Fruit fly (Drosophila melanogaster) whole organism, embryonic: ENCODE measurements around the gene CG6938.

ENCODE experiments used
- Adf1 ChIP-seq: fragments of 200-800 bp; sonication (Bioruptor generic); IDR thresholded peaks from 2 replicates; pipeline ENCODE4 v1.3.6; 2022; ENCODE audit warnings: missing biosample characterization, missing genetic modification characterization
- Aef1 ChIP-seq: fragments of 200-800 bp; sonication (Bioruptor generic); IDR thresholded peaks from 3 replicates; pipeline ENCODE4 v1.3.6; 2022; ENCODE audit warnings: missing biosample characterization, missing genetic modification characterization
- BtbVII ChIP-seq: fragments of 200-800 bp; sonication (Bioruptor generic); optimal IDR thresholded peaks from 3 replicates; lab custom pipeline; 2017; ENCODE audit warnings: missing biosample characterization, mild to moderate bottlenecking, missing genetic modification characterization
- CG11456 ChIP-seq: fragments of 200-800 bp; sonication (Bioruptor generic); IDR thresholded peaks from 3 replicates; pipeline ENCODE4 v1.3.6; 2022; ENCODE audit warnings: missing biosample characterization, missing genetic modification characterization
- CG13424 ChIP-seq: fragments of 200-800 bp; sonication (Bioruptor generic); optimal IDR thresholded peaks from 2 replicates; lab custom pipeline; 2019; ENCODE audit warnings: missing biosample characterization, mild to moderate bottlenecking, missing genetic modification characterization, moderate library complexity
- CG15011 ChIP-seq: fragments of 200-800 bp; sonication (Bioruptor generic); optimal IDR thresholded peaks from 3 replicates; lab custom pipeline; 2018; ENCODE audit warnings: missing biosample characterization, mild to moderate bottlenecking, missing genetic modification characterization
- CG17328 ChIP-seq: fragments of 200-800 bp; sonication (Bioruptor generic); IDR thresholded peaks from 2 replicates; pipeline ENCODE4 v1.3.6; 2022; ENCODE audit warnings: missing biosample characterization, missing genetic modification characterization
- CG2129 ChIP-seq: fragments of 200-800 bp; sonication (Bioruptor generic); IDR thresholded peaks from 2 replicates; pipeline ENCODE4 v1.3.6; 2022; ENCODE audit warnings: missing biosample characterization, missing genetic modification characterization; ENCODE audit not compliant: partially characterized antibody
- CG2199 ChIP-seq: fragments of 200-800 bp; sonication (Bioruptor generic); IDR thresholded peaks from 3 replicates; pipeline ENCODE4 v1.3.6; 2022; ENCODE audit warnings: missing biosample characterization, missing genetic modification characterization
- CG3163 ChIP-seq: fragments of 200-800 bp; sonication (Bioruptor generic); optimal IDR thresholded peaks from 3 replicates; lab custom pipeline; 2016; ENCODE audit warnings: missing biosample characterization, missing genetic modification characterization
- CG32532 ChIP-seq: fragments of 200-800 bp; sonication (Bioruptor generic); IDR thresholded peaks from 2 replicates; pipeline ENCODE4 v1.3.6; 2022; ENCODE audit warnings: missing biosample characterization, missing genetic modification characterization
- CG33213 ChIP-seq: fragments of 200-800 bp; sonication (Bioruptor generic); optimal IDR thresholded peaks from 3 replicates; lab custom pipeline; 2016; ENCODE audit warnings: missing biosample characterization, missing genetic modification characterization
- CG3726 ChIP-seq: fragments of 200-800 bp; sonication (Bioruptor generic); IDR thresholded peaks from 3 replicates; pipeline ENCODE4, ENCODE4 v1.3.6; 2022; ENCODE audit warnings: missing biosample characterization, missing genetic modification characterization
- CG5245 ChIP-seq: fragments of 200-800 bp; sonication (Bioruptor generic); optimal IDR thresholded peaks from 3 replicates; lab custom pipeline; 2016; ENCODE audit warnings: missing biosample characterization, missing genetic modification characterization
- CG6272 ChIP-seq: fragments of 200-800 bp; sonication (Bioruptor generic); IDR thresholded peaks from 2 replicates; pipeline ENCODE4 v1.3.6; 2022; ENCODE audit warnings: missing biosample characterization, missing genetic modification characterization
- CG6791 ChIP-seq: fragments of 200-800 bp; sonication (Bioruptor generic); IDR thresholded peaks from 3 replicates; pipeline ENCODE4 v1.3.6; 2022; ENCODE audit warnings: missing biosample characterization, missing genetic modification characterization; ENCODE audit not compliant: partially characterized antibody
- CG9437 ChIP-seq: fragments of 200-800 bp; sonication (Bioruptor generic); optimal IDR thresholded peaks from 2 replicates; lab custom pipeline; 2018; ENCODE audit warnings: missing biosample characterization, mild to moderate bottlenecking, missing genetic modification characterization
- CG9797 ChIP-seq: fragments of 200-800 bp; sonication (Bioruptor generic); optimal IDR thresholded peaks from 3 replicates; lab custom pipeline; 2018; ENCODE audit warnings: missing biosample characterization, mild to moderate bottlenecking, missing genetic modification characterization
- CG9932 ChIP-seq: fragments of 200-800 bp; sonication (Bioruptor generic); IDR thresholded peaks from 2 replicates; pipeline ENCODE4 v1.3.6; 2022; ENCODE audit warnings: missing biosample characterization, missing genetic modification characterization
- Doc3 ChIP-seq: fragments of 200-800 bp; sonication (Bioruptor generic); IDR thresholded peaks from 3 replicates; pipeline ENCODE4 v1.3.6; 2022; ENCODE audit warnings: missing biosample characterization, missing genetic modification characterization; ENCODE audit not compliant: partially characterized antibody
- E2f1 ChIP-seq: fragments of 200-800 bp; sonication (Bioruptor generic); IDR thresholded peaks from 2 replicates; pipeline ENCODE4 v1.3.6; 2022; ENCODE audit warnings: missing biosample characterization, missing genetic modification characterization
- Eip74EF ChIP-seq, 2 experiments: fragments of 200-800 bp in 1 of 2; fragments of >200 bp in 1 of 2; sonication (Bioruptor generic) in 1 of 2; optimal IDR thresholded peaks; 2 replicates each; lab custom pipeline; 2017 to 2019; ENCODE audit warnings: missing biosample characterization in 2 of 2, missing genetic modification characterization in 2 of 2, mild to moderate bottlenecking in 1 of 2, moderate library complexity in 1 of 2
- HLH4C ChIP-seq: fragments of 200-800 bp; sonication (Bioruptor generic); IDR thresholded peaks from 3 replicates; pipeline ENCODE4 v1.3.6; 2022; ENCODE audit warnings: missing biosample characterization, missing genetic modification characterization; ENCODE audit not compliant: partially characterized antibody
- HLHmδ ChIP-seq: fragments of 200-800 bp; sonication (Bioruptor generic); optimal IDR thresholded peaks from 2 replicates; lab custom pipeline; 2018; ENCODE audit warnings: missing biosample characterization, mild to moderate bottlenecking, missing genetic modification characterization, moderate library complexity
- Hsf ChIP-seq: fragments of 200-800 bp; sonication (Bioruptor generic); optimal IDR thresholded peaks from 3 replicates; lab custom pipeline; 2016; ENCODE audit warnings: missing biosample characterization, missing genetic modification characterization
- Pdp1 ChIP-seq, 2 experiments: fragments of 200-800 bp; sonication (Bioruptor generic); optimal IDR thresholded peaks; 3 replicates each; lab custom pipeline; 2016; ENCODE audit warnings: missing biosample characterization in 2 of 2, missing genetic modification characterization in 2 of 2, mild to moderate bottlenecking in 1 of 2, moderate library complexity in 1 of 2
- Sin3A ChIP-seq: fragments of >200 bp; optimal IDR thresholded peaks from 2 replicates; lab custom pipeline; 2018
- Sry-β ChIP-seq: fragments of 200-800 bp; sonication (Bioruptor generic); optimal IDR thresholded peaks from 2 replicates; lab custom pipeline; 2018; ENCODE audit warnings: missing biosample characterization, mild to moderate bottlenecking, missing genetic modification characterization, moderate library complexity
- Trl ChIP-seq, 3 experiments: fragments of >200 bp in 2 of 3; fragments of 200-800 bp in 1 of 3; sonication (Bioruptor generic) in 1 of 3; optimal IDR thresholded peaks; 2 replicates in 1 of 3; 3 replicates in 2 of 3; lab custom pipeline; 2016 to 2017; ENCODE audit warnings: missing biosample characterization in 1 of 3, missing genetic modification characterization in 1 of 3
- ap ChIP-seq: fragments of 200-800 bp; sonication (Bioruptor generic); IDR thresholded peaks from 2 replicates; pipeline ENCODE4 v1.3.6; 2022; ENCODE audit warnings: missing biosample characterization, missing genetic modification characterization
- chm ChIP-seq: fragments of 200-800 bp; sonication (Bioruptor generic); IDR thresholded peaks from 2 replicates; pipeline ENCODE4 v1.3.6; 2022; ENCODE audit warnings: missing biosample characterization, missing genetic modification characterization
- chn ChIP-seq: fragments of 200-800 bp; sonication (Bioruptor generic); optimal IDR thresholded peaks from 2 replicates; lab custom pipeline; 2016; ENCODE audit warnings: missing biosample characterization, missing genetic modification characterization
- dmrt99B ChIP-seq: fragments of 200-800 bp; sonication (Bioruptor generic); optimal IDR thresholded peaks from 2 replicates; lab custom pipeline; 2018; ENCODE audit warnings: missing biosample characterization, mild to moderate bottlenecking, missing genetic modification characterization, moderate library complexity
- fd102C ChIP-seq: fragments of 200-800 bp; sonication (Bioruptor generic); optimal IDR thresholded peaks from 2 replicates; lab custom pipeline; 2018; ENCODE audit warnings: missing biosample characterization, mild to moderate bottlenecking, missing genetic modification characterization, moderate library complexity
- h ChIP-seq: fragments of >200 bp; optimal IDR thresholded peaks from 2 replicates; lab custom pipeline; 2017
- ham ChIP-seq: fragments of 200-800 bp; sonication (Bioruptor generic); IDR thresholded peaks from 2 replicates; pipeline ENCODE4 v1.3.6; 2022; ENCODE audit warnings: missing biosample characterization, missing genetic modification characterization
- hkb ChIP-seq, 2 experiments: fragments of 200-800 bp in 1 of 2; fragments of >200 bp in 1 of 2; sonication (Bioruptor generic) in 1 of 2; IDR thresholded peaks in 1 of 2; optimal IDR thresholded peaks in 1 of 2; 2 replicates each; pipeline versions ENCODE4 v1.3.6 to Lab custom; 2017 to 2022; ENCODE audit warnings: missing biosample characterization in 1 of 2, missing genetic modification characterization in 1 of 2
- jigr1 ChIP-seq: fragments of 200-800 bp; sonication (Bioruptor generic); IDR thresholded peaks from 3 replicates; pipeline ENCODE4 v1.3.6; 2022; ENCODE audit warnings: missing biosample characterization, missing genetic modification characterization
- jing ChIP-seq: fragments of 200-800 bp; sonication (Bioruptor generic); optimal IDR thresholded peaks from 2 replicates; lab custom pipeline; 2018; ENCODE audit warnings: missing biosample characterization, mild to moderate bottlenecking, missing genetic modification characterization
- jumu ChIP-seq: fragments of 200-800 bp; sonication (Bioruptor generic); optimal IDR thresholded peaks from 3 replicates; lab custom pipeline; 2016; ENCODE audit warnings: missing biosample characterization, missing genetic modification characterization
- nerfin-1 ChIP-seq: fragments of 200-800 bp; sonication (Bioruptor generic); optimal IDR thresholded peaks from 3 replicates; lab custom pipeline; 2019; ENCODE audit warnings: missing biosample characterization, mild to moderate bottlenecking, missing genetic modification characterization, moderate library complexity
- nmo ChIP-seq: fragments of 200-800 bp; sonication (Bioruptor generic); optimal IDR thresholded peaks from 2 replicates; lab custom pipeline; 2018; ENCODE audit warnings: missing biosample characterization, mild to moderate bottlenecking, missing genetic modification characterization, moderate library complexity
- pfk ChIP-seq: fragments of 200-800 bp; sonication (Bioruptor generic); optimal IDR thresholded peaks from 2 replicates; lab custom pipeline; 2018; ENCODE audit warnings: missing biosample characterization, mild to moderate bottlenecking, missing genetic modification characterization, moderate library complexity
- pnt ChIP-seq: fragments of 200-800 bp; sonication (Bioruptor generic); optimal IDR thresholded peaks from 3 replicates; lab custom pipeline; 2016; ENCODE audit warnings: missing biosample characterization, missing genetic modification characterization
- shn ChIP-seq: fragments of 200-800 bp; sonication (Bioruptor generic); optimal IDR thresholded peaks from 3 replicates; lab custom pipeline; 2016; ENCODE audit warnings: missing biosample characterization, missing genetic modification characterization
- stc ChIP-seq: fragments of 200-800 bp; sonication (Bioruptor generic); IDR thresholded peaks from 2 replicates; pipeline ENCODE4 v1.3.6; 2022; ENCODE audit warnings: missing biosample characterization, missing genetic modification characterization
- vvl ChIP-seq: fragments of 200-800 bp; sonication (Bioruptor generic); IDR thresholded peaks from 2 replicates; pipeline ENCODE4 v1.3.6; 2022; ENCODE audit warnings: missing biosample characterization, missing genetic modification characterization

CG6938 gene

dm6 chr3L:12002321-12003248, 17.9 kb downstream of the CG6938 start, which contains the start of the genes Pop2 and CG6928 (continued):
- TF ChIP-seq Sry-β (GFP tag; lab: Kevin White, UChicago) (peak; percentile 25), Trl (optimal IDR thresholded peaks at IDR 0.05; lab: Kevin White, UChicago) (peak in 1 of 2 experiments; percentile 3), Trl (GFP tag; optimal IDR thresholded peaks at IDR 0.05; lab: Kevin White, UChicago) (peak; percentile 87), HLHmδ (no peak), CG6791 (GFP tag; lab: Robert Waterston, UW) (peak; percentile 71), fd102C (no peak), h (lab: Kevin White, UChicago) (no peak), jigr1 (GFP tag; lab: Robert Waterston, UW) (no peak), jumu (GFP tag; lab: Kevin White, UChicago) (peak; percentile 84), Sin3A (peak; percentile 99), Pdp1 (GFP tag; optimal IDR thresholded peaks at IDR 0.05; lab: Kevin White, UChicago) (peak; percentile 77 to 78), shn (peak; percentile 84), Doc3 (peak; percentile 87), pnt (peak; percentile 82), jing (GFP tag; lab: Kevin White, UChicago) (no peak), E2f1 (GFP tag; lab: Robert Waterston, UW) (peak; percentile 59), chn (GFP tag; lab: Kevin White, UChicago) (peak; percentile 87), CG32532 (GFP tag; lab: Robert Waterston, UW) (peak; percentile 75), ap (GFP tag; lab: Robert Waterston, UW) (peak; percentile 68; the same call in 1 of the 2 replicates), BtbVII (no peak), ham (GFP tag; lab: Robert Waterston, UW) (0 out of 2 replicates have a peak, but pooled peaks have one; percentile 39), CG11456 (GFP tag; lab: Robert Waterston, UW) (peak; percentile 71; the same call in 2 of the 3 replicates), CG15011 (GFP tag; lab: Kevin White, UChicago) (peak; percentile 31), CG9932 (GFP tag; lab: Robert Waterston, UW) (peak; percentile 88), pfk (GFP tag; lab: Kevin White, UChicago) (no peak), CG2129 (GFP tag; lab: Robert Waterston, UW) (peak; percentile 58), CG33213 (peak; percentile 85), hkb (optimal IDR thresholded peaks at IDR 0.05; lab: Kevin White, UChicago) (peak; percentile 95), hkb (GFP tag; IDR thresholded peaks at IDR 0.05; lab: Robert Waterston, UW) (peak; percentile 59; the same call in 1 of the 2 replicates), CG2199 (GFP tag; lab: Robert Waterston, UW) (0 out of 3 replicates have a peak, but pooled peaks have one; percentile 47), dmrt99B (tag; lab: Kevin White, UChicago) (no peak), CG5245 (peak; percentile 80), stc (GFP tag; lab: Robert Waterston, UW) (no peak), CG6272 (peak; percentile 69), Eip74EF (GFP tag; optimal IDR thresholded peaks at IDR 0.05; lab: Kevin White, UChicago) (no peak), CG3726 (0 out of 3 replicates have a peak, but pooled peaks have one; percentile 21), CG17328 (GFP tag; lab: Robert Waterston, UW) (peak; percentile 69), HLH4C (GFP tag; lab: Robert Waterston, UW) (peak; percentile 74), Aef1 (GFP tag; lab: Robert Waterston, UW) (peak; percentile 62), CG9437 (GFP tag; lab: Kevin White, UChicago) (peak; percentile 57), CG9797 (peak; percentile 67), CG3163 (GFP tag; lab: Kevin White, UChicago) (peak; percentile 73), vvl (GFP tag; lab: Robert Waterston, UW) (peak; percentile 86), chm (GFP tag; lab: Robert Waterston, UW) (peak; percentile 29; the same call in 1 of the 2 replicates), Hsf (GFP tag; lab: Kevin White, UChicago) (peak; percentile 85), nerfin-1 (tag; lab: Kevin White, UChicago) (peak; percentile 13), CG13424 (tag; lab: Kevin White, UChicago) (peak; percentile 62), Adf1 (GFP tag; lab: Robert Waterston, UW) (peak; percentile 51), nmo (peak; percentile 84)
